Fruit fly (Drosophila melanogaster) whole organism, prepupa: Measurements from ENCODE around the gene CG5986.

Experiments
- Hr4 ChIP-seq: fragments of 200-800 bp; sonication (Bioruptor generic); optimal IDR thresholded peaks from 3 replicates; lab custom pipeline; 2016; ENCODE audit warnings: missing biosample characterization, missing genetic modification characterization
- cyc ChIP-seq: fragments of 200-800 bp; sonication (Bioruptor generic); optimal IDR thresholded peaks from 3 replicates; lab custom pipeline; 2016; ENCODE audit warnings: missing biosample characterization, missing genetic modification characterization

dm6 chr3R:24015939-24016913 lies 31.4 kb upstream of the CG5986 start:
- TF ChIP-seq Hr4 (GFP tag; lab: Kevin White, UChicago), result no peak
- no peak for TF ChIP-seq cyc
